Fruit fly (Drosophila melanogaster) whole organism, embryonic: ENCODE results near the gene msn.

Source experiments
- Atf3 ChIP-seq: fragments of 200-800 bp; sonication (Bioruptor generic); optimal IDR thresholded peaks from 3 replicates; lab custom pipeline; 2016; ENCODE audit warnings: missing biosample characterization, missing genetic modification characterization
- Bteb2 ChIP-seq: fragments of 200-800 bp; sonication (Bioruptor generic); optimal IDR thresholded peaks from 2 replicates; lab custom pipeline; 2016; ENCODE audit warnings: missing biosample characterization, missing genetic modification characterization
- CG10267 ChIP-seq: fragments of 200-800 bp; sonication (Bioruptor generic); optimal IDR thresholded peaks from 2 replicates; lab custom pipeline; 2018; ENCODE audit warnings: missing biosample characterization, mild to moderate bottlenecking, missing genetic modification characterization, moderate library complexity
- CG10462 ChIP-seq: fragments of 200-800 bp; sonication (Bioruptor generic); optimal IDR thresholded peaks from 2 replicates; lab custom pipeline; 2016; ENCODE audit warnings: missing biosample characterization, missing genetic modification characterization
- CG11504 ChIP-seq: fragments of 200-800 bp; sonication (Bioruptor generic); optimal IDR thresholded peaks from 3 replicates; lab custom pipeline; 2019; ENCODE audit warnings: missing biosample characterization, mild to moderate bottlenecking, missing genetic modification characterization, moderate library complexity
- CG12219 ChIP-seq: fragments of 200-800 bp; sonication (Bioruptor generic); optimal IDR thresholded peaks from 3 replicates; lab custom pipeline; 2018; ENCODE audit warnings: missing biosample characterization, mild to moderate bottlenecking, missing genetic modification characterization
- CG1233 ChIP-seq: fragments of 200-800 bp; sonication (Bioruptor generic); optimal IDR thresholded peaks from 4 replicates; lab custom pipeline; 2018; ENCODE audit warnings: missing biosample characterization, mild to moderate bottlenecking, missing genetic modification characterization
- CG16863 ChIP-seq: fragments of 200-800 bp; sonication (Bioruptor generic); optimal IDR thresholded peaks from 3 replicates; lab custom pipeline; 2016; ENCODE audit warnings: missing biosample characterization, missing genetic modification characterization
- CG17186 ChIP-seq: fragments of 200-800 bp; sonication (Bioruptor generic); optimal IDR thresholded peaks from 3 replicates; lab custom pipeline; 2017; ENCODE audit warnings: missing biosample characterization, missing genetic modification reagents, missing genetic modification characterization
- CG17361 ChIP-seq: fragments of 200-800 bp; sonication (Bioruptor generic); IDR thresholded peaks from 3 replicates; pipeline ENCODE4 v1.3.6; 2022; ENCODE audit warnings: missing biosample characterization, missing genetic modification characterization
- CG17912 ChIP-seq: fragments of 200-800 bp; sonication (Bioruptor generic); optimal IDR thresholded peaks from 2 replicates; lab custom pipeline; 2018; ENCODE audit warnings: missing biosample characterization, mild to moderate bottlenecking, missing genetic modification characterization
- CG18599 ChIP-seq: fragments of 200-800 bp; sonication (Bioruptor generic); optimal IDR thresholded peaks from 3 replicates; lab custom pipeline; 2017; ENCODE audit warnings: missing biosample characterization, missing genetic modification characterization, mild to moderate bottlenecking, moderate library complexity, missing genetic modification reagents
- CG3281 ChIP-seq: fragments of 200-800 bp; sonication (Bioruptor generic); optimal IDR thresholded peaks from 3 replicates; lab custom pipeline; 2017; ENCODE audit warnings: missing biosample characterization, mild to moderate bottlenecking, missing genetic modification characterization
- CG33557 ChIP-seq: fragments of 200-800 bp; sonication (Bioruptor generic); optimal IDR thresholded peaks from 2 replicates; lab custom pipeline; 2019; ENCODE audit warnings: missing biosample characterization, mild to moderate bottlenecking, missing genetic modification characterization, moderate library complexity
- CG4328 ChIP-seq: fragments of 200-800 bp; sonication (Bioruptor generic); optimal IDR thresholded peaks from 3 replicates; lab custom pipeline; 2017; ENCODE audit warnings: missing biosample characterization, missing genetic modification reagents, missing genetic modification characterization
- CG6854 ChIP-seq: fragments of 200-800 bp; sonication (Bioruptor generic); optimal IDR thresholded peaks from 3 replicates; lab custom pipeline; 2017; ENCODE audit warnings: missing biosample characterization, mild to moderate bottlenecking, missing genetic modification characterization
- CG7745 ChIP-seq: fragments of 200-800 bp; sonication (Bioruptor generic); optimal IDR thresholded peaks from 2 replicates; lab custom pipeline; 2018; ENCODE audit warnings: missing biosample characterization, mild to moderate bottlenecking, missing genetic modification characterization, moderate library complexity
- CG8089 ChIP-seq: fragments of 200-800 bp; sonication (Bioruptor generic); optimal IDR thresholded peaks from 3 replicates; lab custom pipeline; 2016; ENCODE audit warnings: missing biosample characterization, missing genetic modification characterization
- CoRest ChIP-seq: fragments of 200-800 bp; sonication (Bioruptor generic); optimal IDR thresholded peaks from 3 replicates; lab custom pipeline; 2018; ENCODE audit warnings: missing biosample characterization, mild to moderate bottlenecking, missing genetic modification characterization, moderate library complexity
- GATAe ChIP-seq: fragments of 200-800 bp; sonication (Bioruptor generic); conservative IDR thresholded peaks from 2 replicates; pipeline ENCODE4 v1.3.6; 2022; ENCODE audit warnings: missing biosample characterization, missing genetic modification characterization
- HLH3B ChIP-seq: fragments of 200-800 bp; sonication (Bioruptor generic); IDR thresholded peaks from 2 replicates; pipeline ENCODE4 v1.3.6; 2022; ENCODE audit warnings: missing biosample characterization, missing genetic modification characterization
- Kr ChIP-seq: fragments of 200-800 bp; sonication (Bioruptor generic); optimal IDR thresholded peaks from 2 replicates; lab custom pipeline; 2017; ENCODE audit warnings: missing biosample characterization, mild to moderate bottlenecking, missing genetic modification characterization
- MESR4 ChIP-seq: fragments of 200-800 bp; sonication (Bioruptor generic); optimal IDR thresholded peaks from 2 replicates; lab custom pipeline; 2018; ENCODE audit warnings: missing biosample characterization, mild to moderate bottlenecking, missing genetic modification characterization, moderate library complexity
- Mes4 ChIP-seq: fragments of 200-800 bp; sonication (Bioruptor generic); optimal IDR thresholded peaks from 2 replicates; lab custom pipeline; 2016; ENCODE audit warnings: missing biosample characterization, missing genetic modification characterization
- NFAT ChIP-seq: fragments of 200-800 bp; sonication (Bioruptor generic); IDR thresholded peaks from 2 replicates; pipeline ENCODE4 v1.3.6; 2022; ENCODE audit warnings: missing biosample characterization, missing genetic modification characterization
- Nf-YA ChIP-seq: fragments of 200-800 bp; sonication (Bioruptor generic); IDR thresholded peaks from 2 replicates; pipeline ENCODE4 v1.3.6; 2022; ENCODE audit warnings: missing biosample characterization, missing genetic modification characterization
- Rfx ChIP-seq: fragments of 200-800 bp; sonication (Bioruptor generic); IDR thresholded peaks from 2 replicates; pipeline ENCODE4 v1.3.6; 2022; ENCODE audit warnings: missing biosample characterization, missing genetic modification characterization
- Tbp ChIP-seq: fragments of >200 bp; optimal IDR thresholded peaks from 2 replicates; lab custom pipeline; 2018; ENCODE audit warnings: missing biosample characterization, missing genetic modification characterization
- btn ChIP-seq: fragments of 200-800 bp; sonication (Bioruptor generic); optimal IDR thresholded peaks from 2 replicates; lab custom pipeline; 2016; ENCODE audit warnings: missing biosample characterization, missing genetic modification characterization
- cg ChIP-seq: fragments of 200-800 bp; sonication (Bioruptor generic); optimal IDR thresholded peaks from 3 replicates; lab custom pipeline; 2019; ENCODE audit warnings: missing biosample characterization, mild to moderate bottlenecking, missing genetic modification characterization, moderate library complexity
- cwo ChIP-seq: fragments of 200-800 bp; sonication (Bioruptor generic); optimal IDR thresholded peaks from 3 replicates; lab custom pipeline; 2017; ENCODE audit warnings: missing biosample characterization, missing genetic modification characterization, mild to moderate bottlenecking, moderate library complexity, missing genetic modification reagents
- disco-r ChIP-seq: fragments of 200-800 bp; sonication (Bioruptor generic); optimal IDR thresholded peaks from 2 replicates; lab custom pipeline; 2016; ENCODE audit warnings: missing biosample characterization, missing genetic modification characterization
- eyg ChIP-seq: fragments of 200-800 bp; sonication (Bioruptor generic); optimal IDR thresholded peaks from 3 replicates; lab custom pipeline; 2016; ENCODE audit warnings: missing biosample characterization, missing genetic modification characterization
- fd64A ChIP-seq: fragments of 200-800 bp; sonication (Bioruptor generic); optimal IDR thresholded peaks from 3 replicates; lab custom pipeline; 2018; ENCODE audit warnings: missing biosample characterization, mild to moderate bottlenecking, missing genetic modification characterization
- ftz-f1 ChIP-seq: fragments of 200-800 bp; sonication (Bioruptor generic); optimal IDR thresholded peaks from 2 replicates; lab custom pipeline; 2016; ENCODE audit warnings: missing biosample characterization, missing genetic modification characterization
- knrl ChIP-seq: fragments of 200-800 bp; sonication (Bioruptor generic); IDR thresholded peaks from 3 replicates; pipeline ENCODE4 v1.3.6; 2022; ENCODE audit warnings: missing biosample characterization, missing genetic modification characterization; ENCODE audit not compliant: partially characterized antibody
- lilli ChIP-seq: fragments of 200-800 bp; sonication (Bioruptor generic); optimal IDR thresholded peaks from 3 replicates; lab custom pipeline; 2016; ENCODE audit warnings: missing biosample characterization, missing genetic modification characterization
- luna ChIP-seq: fragments of 200-800 bp; sonication (Bioruptor generic); optimal IDR thresholded peaks from 2 replicates; lab custom pipeline; 2016; ENCODE audit warnings: missing biosample characterization, missing genetic modification characterization
- nom ChIP-seq: fragments of 200-800 bp; sonication (Bioruptor generic); optimal IDR thresholded peaks from 2 replicates; lab custom pipeline; 2017; ENCODE audit warnings: missing biosample characterization, missing genetic modification characterization, mild to moderate bottlenecking, moderate library complexity, missing genetic modification reagents
- pfk ChIP-seq: fragments of 200-800 bp; sonication (Bioruptor generic); optimal IDR thresholded peaks from 2 replicates; lab custom pipeline; 2018; ENCODE audit warnings: missing biosample characterization, mild to moderate bottlenecking, missing genetic modification characterization, moderate library complexity
- repo ChIP-seq: fragments of 200-800 bp; sonication (Bioruptor generic); optimal IDR thresholded peaks from 2 replicates; lab custom pipeline; 2016; ENCODE audit warnings: missing biosample characterization, missing genetic modification characterization
- scrt ChIP-seq: fragments of 200-800 bp; sonication (Bioruptor generic); optimal IDR thresholded peaks from 2 replicates; lab custom pipeline; 2018; ENCODE audit warnings: missing biosample characterization, mild to moderate bottlenecking, missing genetic modification characterization, moderate library complexity
- seq ChIP-seq: fragments of 200-800 bp; sonication (Bioruptor generic); IDR thresholded peaks from 2 replicates; pipeline ENCODE4 v1.3.6; 2022; ENCODE audit warnings: missing biosample characterization, missing genetic modification characterization
- sob ChIP-seq: fragments of 200-800 bp; sonication (Bioruptor generic); IDR thresholded peaks from 2 replicates; pipeline ENCODE4 v1.3.6; 2022; ENCODE audit warnings: missing biosample characterization, missing genetic modification characterization
- sr ChIP-seq: fragments of 200-800 bp; sonication (Bioruptor generic); IDR thresholded peaks from 3 replicates; pipeline ENCODE4 v1.3.6; 2022; ENCODE audit warnings: missing biosample characterization, missing genetic modification characterization
- toy ChIP-seq: fragments of 200-800 bp; sonication (Bioruptor generic); IDR thresholded peaks from 2 replicates; pipeline ENCODE4 v1.3.6; 2022; ENCODE audit warnings: missing biosample characterization, missing genetic modification characterization
- unc-4 ChIP-seq: fragments of 200-800 bp; sonication (Bioruptor generic); IDR thresholded peaks from 2 replicates; pipeline ENCODE4 v1.3.6; 2022; ENCODE audit warnings: missing biosample characterization, missing genetic modification characterization; ENCODE audit not compliant: partially characterized antibody
- vfl ChIP-seq: fragments of 200-800 bp; sonication (Bioruptor generic); optimal IDR thresholded peaks from 2 replicates; lab custom pipeline; 2016; ENCODE audit warnings: missing biosample characterization, missing genetic modification characterization
- wdn ChIP-seq: fragments of 200-800 bp; sonication (Bioruptor generic); IDR thresholded peaks from 2 replicates; pipeline ENCODE4 v1.3.6; 2022; ENCODE audit warnings: missing biosample characterization, missing genetic modification characterization

The msn gene

DNA sequence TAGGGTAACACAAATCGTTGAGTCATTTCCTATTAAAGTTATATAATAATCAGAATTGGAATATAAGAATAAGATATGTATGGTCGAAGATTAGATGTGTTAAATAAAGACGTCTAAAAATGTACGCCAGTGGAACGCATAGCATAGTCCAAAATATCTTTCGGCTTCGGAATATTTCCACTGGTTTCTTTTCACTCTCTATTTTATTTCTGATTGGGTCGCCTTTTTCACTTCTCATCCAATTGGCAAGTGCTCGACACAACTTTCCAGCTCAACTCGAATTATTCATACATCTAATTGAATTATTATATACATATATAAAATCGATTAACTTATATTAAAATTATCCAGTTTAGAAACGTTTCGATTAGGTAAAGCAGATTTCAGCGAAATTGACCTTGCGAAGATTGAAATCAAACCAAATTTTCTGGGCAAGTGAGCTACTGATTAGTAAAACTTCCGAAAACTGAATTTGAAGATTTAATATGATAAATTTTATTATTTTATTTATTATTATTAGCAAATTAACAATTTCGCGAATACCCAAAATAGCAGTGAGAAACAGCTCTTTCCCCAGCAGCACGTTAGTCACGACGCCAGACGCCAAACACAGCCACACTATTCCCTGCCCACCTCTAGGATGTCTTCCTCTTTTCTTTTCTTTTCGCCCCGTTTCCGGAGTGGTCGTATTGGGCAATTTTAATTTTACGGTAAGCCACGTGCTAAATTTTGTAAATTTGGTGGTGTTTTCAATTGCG is 643 bp upstream of the msn start, which contains the start of gene RpL8 (continued):
- TF ChIP-seq luna (GFP tag; lab: Kevin White, UChicago) (peak; percentile 65), CG8089 (GFP tag; lab: Kevin White, UChicago) (peak; percentile 84), cg (GFP tag; lab: Kevin White, UChicago) (no peak), CG16863 (peak; percentile 67), CoRest (tag; lab: Kevin White, UChicago) (peak; percentile 68), ftz-f1 (GFP tag; lab: Kevin White, UChicago) (peak; percentile 45), sr (GFP tag; lab: Robert Waterston, UW) (peak; percentile 90), CG10267 (tag; lab: Kevin White, UChicago) (peak; percentile 68), CG4328 (GFP tag; lab: Kevin White, UChicago) (peak; percentile 84), Nf-YA (GFP tag; lab: Robert Waterston, UW) (peak; percentile 70), CG18599 (peak; percentile 84), CG11504 (tag; lab: Kevin White, UChicago) (peak; percentile 65), CG7745 (tag; lab: Kevin White, UChicago) (peak; percentile 39), wdn (GFP tag; lab: Robert Waterston, UW) (peak; percentile 55), Atf3 (peak; percentile 74), Mes4 (GFP tag; lab: Kevin White, UChicago) (peak; percentile 94), nom (GFP tag; lab: Kevin White, UChicago) (peak; percentile 90), lilli (GFP tag; lab: Kevin White, UChicago) (peak; percentile 74), CG17186 (GFP tag; lab: Kevin White, UChicago) (peak; percentile 65), CG3281 (GFP tag; lab: Kevin White, UChicago) (peak; percentile 87), CG6854 (peak; percentile 90), CG33557 (GFP tag; lab: Kevin White, UChicago) (peak; percentile 70), Rfx (GFP tag; lab: Robert Waterston, UW) (peak; percentile 92), CG10462 (GFP tag; lab: Kevin White, UChicago) (peak; percentile 40), CG17361 (peak; percentile 66; the same call in 2 of the 3 replicates), sob (GFP tag; lab: Robert Waterston, UW) (peak; percentile 85), Bteb2 (GFP tag; lab: Kevin White, UChicago) (peak; percentile 70), CG17912 (peak; percentile 95), cwo (GFP tag; lab: Kevin White, UChicago) (peak; percentile 51), pfk (peak; percentile 81), eyg (GFP tag; lab: Kevin White, UChicago) (peak; percentile 79), GATAe (GFP tag; lab: Robert Waterston, UW) (0 out of 2 replicates have a peak, but pooled peaks have one; percentile 10), NFAT (peak; percentile 88), Tbp (GFP tag; lab: Kevin White, UChicago) (no peak), CG12219 (GFP tag; lab: Kevin White, UChicago) (peak; percentile 88), Kr (GFP tag; lab: Kevin White, UChicago) (peak; percentile 71), MESR4 (GFP tag; lab: Kevin White, UChicago) (peak; percentile 100), btn (GFP tag; lab: Kevin White, UChicago) (peak; percentile 83), unc-4 (GFP tag; lab: Robert Waterston, UW) (peak; percentile 53), HLH3B (GFP tag; lab: Robert Waterston, UW) (peak; percentile 73), seq (GFP tag; lab: Robert Waterston, UW) (peak; percentile 80), toy (GFP tag; lab: Robert Waterston, UW) (0 out of 2 replicates have a peak, but pooled peaks have one; percentile 16), vfl (peak; percentile 57), knrl (GFP tag; lab: Robert Waterston, UW) (peak; percentile 69), fd64A (GFP tag; lab: Kevin White, UChicago) (peak; percentile 91), CG1233 (GFP tag; lab: Kevin White, UChicago) (peak; percentile 85), disco-r (GFP tag; lab: Kevin White, UChicago) (peak; percentile 65), scrt (GFP tag; lab: Kevin White, UChicago) (peak; percentile 83), repo (GFP tag; lab: Kevin White, UChicago) (peak; percentile 66)
